Worm (Caenorhabditis elegans) whole organism, late embryonic: ENCODE data around the gene C35A5.6.

ENCODE experiments used
- elt-2 ChIP-seq: sonication (generic microtip); optimal IDR thresholded peaks from 2 replicates; lab custom pipeline; 2016; ENCODE audit warnings: missing genetic modification reagents, missing genetic modification characterization, missing compliant biosample characterization
- hlh-30 ChIP-seq: sonication (generic microtip); optimal IDR thresholded peaks from 2 replicates; lab custom pipeline; 2017; ENCODE audit warnings: antibody characterized with exemption, missing genetic modification characterization, missing compliant biosample characterization; ENCODE audit not compliant: insufficient read depth
- pax-1 ChIP-seq: fragments of 150-350 bp; optimal IDR thresholded peaks from 2 replicates; lab custom pipeline; 2014; ENCODE audit warnings: missing biosample characterization, missing genetic modification characterization
- pros-1 ChIP-seq: fragments of 150-350 bp; optimal IDR thresholded peaks from 2 replicates; lab custom pipeline; 2014; ENCODE audit warnings: missing biosample characterization, missing genetic modification reagents, missing genetic modification characterization
- sox-2 ChIP-seq: fragments of 200-800 bp; sonication (Bioruptor generic); IDR thresholded peaks from 2 replicates; pipeline ENCODE4 v1.3.6; 2022; ENCODE audit warnings: missing genetic modification reagents, missing genetic modification characterization, missing compliant biosample characterization
- tbx-2 ChIP-seq: sonication (generic microtip); optimal IDR thresholded peaks from 2 replicates; lab custom pipeline; 2016; ENCODE audit warnings: missing genetic modification characterization, missing compliant biosample characterization

- TF ChIP-seq pax-1 (tag; lab: Kevin White, UChicago) (no peak), sox-2 (no peak), elt-2 (no peak), hlh-30 (tag; lab: Kevin White, UChicago) (no peak), tbx-2 (tag; lab: Kevin White, UChicago) (no peak), pros-1 (tag; lab: Kevin White, UChicago) (no peak)
Observed at ce11 chrV:10535325-10535724, 26.4 kb downstream of the C35A5.6 start.
